Worm (Caenorhabditis elegans) whole organism, L2 larva: ENCODE data around the gene rml-1.

Experiments used
- R02D3.7 ChIP-seq: fragments of 150-350 bp; optimal IDR thresholded peaks from 2 replicates; lab custom pipeline; 2014; ENCODE audit warnings: missing biosample characterization, missing genetic modification characterization
- Y55F3AM.14 ChIP-seq: fragments of 200-800 bp; sonication (Bioruptor generic); optimal IDR thresholded peaks from 2 replicates; lab custom pipeline; 2018; ENCODE audit warnings: mild to moderate bottlenecking, missing genetic modification characterization, missing compliant biosample characterization
- ama-1 ChIP-seq: fragments of 150-350 bp; optimal IDR thresholded peaks from 2 replicates; lab custom pipeline; 2018; ENCODE audit warnings: inconsistent platforms
- blmp-1 ChIP-seq: sonication (generic microtip); optimal IDR thresholded peaks from 2 replicates; lab custom pipeline; 2017; ENCODE audit warnings: missing genetic modification characterization, mild to moderate bottlenecking, missing compliant biosample characterization, antibody characterized with exemption, moderate library complexity; ENCODE audit not compliant: insufficient read depth
- elt-3 ChIP-seq: sonication (generic microtip); optimal IDR thresholded peaks from 2 replicates; lab custom pipeline; 2017; ENCODE audit warnings: missing biosample characterization, missing genetic modification characterization
- lin-13 ChIP-seq: fragments of 150-350 bp; optimal IDR thresholded peaks from 2 replicates; lab custom pipeline; 2014; ENCODE audit warnings: missing biosample characterization, missing genetic modification reagents, missing genetic modification characterization
- lin-39 ChIP-seq: fragments of 150-350 bp; optimal IDR thresholded peaks from 2 replicates; lab custom pipeline; 2014; ENCODE audit warnings: missing biosample characterization, missing genetic modification reagents, missing genetic modification characterization
- mab-5 ChIP-seq: fragments of 150-350 bp; optimal IDR thresholded peaks from 2 replicates; lab custom pipeline; 2014; ENCODE audit warnings: missing biosample characterization, missing genetic modification characterization
- nhr-11 ChIP-seq: fragments of 150-350 bp; optimal IDR thresholded peaks from 2 replicates; lab custom pipeline; 2014; ENCODE audit warnings: missing biosample characterization, missing genetic modification characterization
- nhr-25 ChIP-seq: fragments of 150-350 bp; sonication (generic microtip); optimal IDR thresholded peaks from 3 replicates; lab custom pipeline; 2014; ENCODE audit warnings: missing biosample characterization, missing genetic modification characterization
- snpc-4 ChIP-seq: fragments of 150-350 bp; optimal IDR thresholded peaks from 2 replicates; lab custom pipeline; 2014; ENCODE audit warnings: missing biosample characterization, missing genetic modification characterization
- unc-39 ChIP-seq: fragments of 150-350 bp; optimal IDR thresholded peaks from 2 replicates; lab custom pipeline; 2014; ENCODE audit warnings: missing biosample characterization, missing genetic modification characterization
- unc-62 ChIP-seq: fragments of 150-350 bp; optimal IDR thresholded peaks from 2 replicates; lab custom pipeline; 2014; ENCODE audit warnings: missing biosample characterization, missing genetic modification reagents, missing genetic modification characterization

- TF ChIP-seq nhr-25 (tag; lab: Kevin White, UChicago), result no peak
- no peak for TF ChIP-seq ama-1
- TF ChIP-seq lin-39 (tag; lab: Kevin White, UChicago), result no peak
- no peak for TF ChIP-seq snpc-4 (tag; lab: Kevin White, UChicago)
- TF ChIP-seq blmp-1 (tag; lab: Kevin White, UChicago), result no peak
- no peak for TF ChIP-seq R02D3.7 (tag; lab: Kevin White, UChicago)
- TF ChIP-seq Y55F3AM.14 (GFP tag; lab: Kevin White, UChicago), result no peak
- no peak for TF ChIP-seq unc-62 (GFP tag; lab: Kevin White, UChicago)
- no peak for TF ChIP-seq lin-13 (GFP tag; lab: Kevin White, UChicago)
- TF ChIP-seq elt-3, result no peak
- no peak for TF ChIP-seq mab-5
- no peak for TF ChIP-seq unc-39 (tag; lab: Kevin White, UChicago)
- TF ChIP-seq nhr-11 (tag; lab: Kevin White, UChicago), result no peak
Measured at ce11 chrIII:13765782-13766181, 2.1 kb downstream of the rml-1 start.
